Worm (Caenorhabditis elegans): ENCODE results near the gene F25E5.1.

The F25E5.1 gene

DNA sequence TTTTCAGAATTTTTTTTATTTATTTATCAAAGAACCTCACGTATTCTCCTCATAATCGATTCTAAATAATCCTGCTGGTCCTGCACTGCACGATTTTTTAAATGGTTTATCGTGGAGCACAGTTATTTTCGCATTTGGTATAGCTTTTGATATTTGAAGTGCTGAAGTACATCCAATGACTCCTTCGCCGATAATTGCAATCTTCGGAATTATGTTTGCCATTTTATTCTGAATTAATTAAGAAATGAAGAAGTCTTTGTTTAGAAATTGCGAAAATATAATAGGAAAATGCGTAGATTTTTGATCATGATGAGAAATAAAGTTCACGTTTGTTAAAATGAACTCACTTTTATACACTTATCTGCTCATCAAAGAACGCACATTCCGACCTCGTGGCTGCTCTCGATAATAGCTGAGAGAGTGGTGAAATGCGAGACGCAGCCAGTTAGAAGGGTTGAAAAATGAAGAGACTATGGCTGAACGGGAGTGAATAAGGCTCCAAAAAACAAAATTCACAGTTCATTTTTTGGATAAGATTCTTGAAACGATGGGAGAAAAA is 30.8 kb upstream of the F25E5.1 start:
- TF ChIP-seq mep-1 (tag; optimal IDR thresholded peaks at IDR 0.05) (peak; percentile 60), lin-13 (GFP tag; optimal IDR thresholded peaks at IDR 0.05) (no peak), lir-3 (tag; optimal IDR thresholded peaks at IDR 0.05; ENCODE audit: poor library complexity) (peak; percentile 34), egl-13 (tag; optimal IDR thresholded peaks at IDR 0.05) (no peak), elt-3 (tag; optimal IDR thresholded peaks at IDR 0.05) (peak in 1 of 6 experiments; percentile 4), lin-39 (tag; optimal IDR thresholded peaks at IDR 0.05) (peak; percentile 1), tbx-2 (tag; optimal IDR thresholded peaks at IDR 0.05) (peak; percentile 69), hlh-4 (tag; optimal IDR thresholded peaks at IDR 0.05) (no peak), swsn-7 (tag; optimal IDR thresholded peaks at IDR 0.05) (peak; percentile 63), hpl-2 (GFP tag; optimal IDR thresholded peaks at IDR 0.05) (no peak), nhr-90 (tag; optimal IDR thresholded peaks at IDR 0.05; ENCODE audit: poor library complexity) (peak; percentile 29), ceh-63 (GFP tag; optimal IDR thresholded peaks at IDR 0.05) (no peak), ceh-88 (GFP tag; IDR thresholded peaks at IDR 0.05) (no peak), fkh-10 (GFP tag; optimal IDR thresholded peaks at IDR 0.05) (peak; percentile 33), tlp-1 (tag; optimal IDR thresholded peaks at IDR 0.05) (no peak), zip-4 (GFP tag; optimal IDR thresholded peaks at IDR 0.05) (no peak), jun-1 (tag; optimal IDR thresholded peaks at IDR 0.05) (no peak), C34B4.2 (tag; optimal IDR thresholded peaks at IDR 0.05) (no peak), elt-2 (tag; optimal IDR thresholded peaks at IDR 0.05) (peak; percentile 58), C16A3.4 (tag; optimal IDR thresholded peaks at IDR 0.05) (peak; percentile 13), nhr-71 (tag; optimal IDR thresholded peaks at IDR 0.05) (peak; percentile 92), pax-3 (tag; optimal IDR thresholded peaks at IDR 0.05) (peak; percentile 29), unc-130 (tag; optimal IDR thresholded peaks at IDR 0.05) (peak; percentile 34), snu-23 (GFP tag; optimal IDR thresholded peaks at IDR 0.05) (peak; percentile 79), sup-37 (GFP tag; optimal IDR thresholded peaks at IDR 0.05) (peak; percentile 31), aha-1 (tag; optimal IDR thresholded peaks at IDR 0.05) (no peak), dsc-1 (tag; optimal IDR thresholded peaks at IDR 0.05) (peak; percentile 47), snpc-4 (tag; optimal IDR thresholded peaks at IDR 0.05) (peak; percentile 21), blmp-1 (tag; optimal IDR thresholded peaks at IDR 0.05) (peak; percentile 5), fkh-8 (tag; optimal IDR thresholded peaks at IDR 0.05) (peak; percentile 73), nhr-28 (tag; optimal IDR thresholded peaks at IDR 0.05) (no peak), mdl-1 (tag; optimal IDR thresholded peaks at IDR 0.05) (peak in 1 of 2 experiments; percentile 89), ces-1 (GFP tag; optimal IDR thresholded peaks at IDR 0.05) (no peak), ceh-82 (tag; optimal IDR thresholded peaks at IDR 0.05) (peak; percentile 25 to 32 (median 28)), ceh-8 (GFP tag; optimal IDR thresholded peaks at IDR 0.05) (no peak), nhr-84 (tag; optimal IDR thresholded peaks at IDR 0.05) (no peak), unc-86 (tag; optimal IDR thresholded peaks at IDR 0.05) (peak; percentile 25), unc-30 (tag; optimal IDR thresholded peaks at IDR 0.05) (no peak), nhr-47 (tag; optimal IDR thresholded peaks at IDR 0.05) (peak; percentile 55), pqm-1 (tag; optimal IDR thresholded peaks at IDR 0.05) (no peak), lin-35 (GFP tag; optimal IDR thresholded peaks at IDR 0.05) (peak; percentile 49 to 72), irx-1 (tag; optimal IDR thresholded peaks at IDR 0.05) (no peak), vab-15 (tag; optimal IDR thresholded peaks at IDR 0.05) (no peak), pag-3 (tag; optimal IDR thresholded peaks at IDR 0.05; ENCODE audit: borderline replicate concordance, insufficient read depth) (no peak), nhr-11 (tag; optimal IDR thresholded peaks at IDR 0.05) (no peak), ztf-11 (tag; optimal IDR thresholded peaks at IDR 0.05) (no peak), lsy-2 (tag; optimal IDR thresholded peaks at IDR 0.05) (peak; percentile 55 to 58), nhr-85 (tag) (no peak), efl-1 (optimal IDR thresholded peaks at IDR 0.05) (peak; percentile 19 to 41), efl-1 (GFP tag; optimal IDR thresholded peaks at IDR 0.05 in 1 of 2) (peak in 1 of 2 experiments; percentile 87), rnt-1 (tag; optimal IDR thresholded peaks at IDR 0.05) (peak; percentile 56), alr-1 (tag; optimal IDR thresholded peaks at IDR 0.05; ENCODE audit: borderline replicate concordance) (no peak)

Data from whole organism, L1 larva.